Fruit fly (Drosophila melanogaster) whole organism, prepupa: ENCODE measurements around the gene Myt1.

Experiments used
- CG32006 ChIP-seq: fragments of 200-800 bp; sonication (Bioruptor generic); optimal IDR thresholded peaks from 3 replicates; lab custom pipeline; 2017; ENCODE audit warnings: missing biosample characterization, mild to moderate bottlenecking, missing genetic modification characterization
- CG8632 ChIP-seq: fragments of 200-800 bp; sonication (Bioruptor generic); optimal IDR thresholded peaks from 3 replicates; lab custom pipeline; 2016; ENCODE audit warnings: missing biosample characterization, missing genetic modification characterization
- Eip78C ChIP-seq: fragments of 200-800 bp; sonication (Bioruptor generic); peaks from one replicate; lab custom pipeline; 2016; ENCODE audit warnings: missing biosample characterization, missing genetic modification characterization
- Hr39 ChIP-seq: fragments of 200-800 bp; sonication (Bioruptor generic); optimal IDR thresholded peaks from 2 replicates; lab custom pipeline; 2016; ENCODE audit warnings: missing biosample characterization, missing genetic modification characterization

DNA sequence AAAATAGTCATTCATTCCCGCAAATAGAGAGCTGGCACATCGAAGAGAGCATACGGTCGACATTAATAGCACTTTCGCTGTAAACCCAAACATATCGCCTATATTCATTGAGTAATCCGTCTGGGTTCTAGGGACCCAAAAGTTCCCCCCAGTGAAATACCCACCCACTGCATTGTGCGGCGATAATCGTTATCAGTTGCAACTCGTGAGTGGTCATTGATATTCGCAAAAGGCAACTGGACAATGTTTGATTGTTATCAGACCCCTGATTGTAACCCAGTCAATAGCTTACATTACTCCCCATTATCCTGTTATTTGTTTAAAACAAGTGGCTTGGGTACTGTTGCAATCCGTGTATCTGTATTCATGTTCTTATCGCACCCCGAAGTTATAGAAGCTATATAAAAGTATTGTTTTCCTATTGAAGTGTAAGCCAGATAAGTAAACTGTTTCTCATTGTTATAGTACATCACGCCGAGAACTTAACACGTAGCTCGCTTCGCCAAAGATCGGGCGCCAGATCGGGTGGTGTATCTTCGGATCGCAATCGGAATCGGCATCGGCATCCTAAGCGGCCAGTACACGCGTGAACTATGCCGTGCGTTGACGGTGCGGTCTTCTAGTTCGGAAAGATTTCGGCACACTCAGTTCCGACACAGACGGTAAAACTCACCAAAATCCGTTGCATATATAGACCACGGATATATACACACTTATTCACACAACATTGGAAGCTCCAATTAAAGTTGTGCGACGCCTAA, 25.6 kb downstream of the Myt1 start:
- TF ChIP-seq Eip78C (peak; percentile 43), CG32006 (GFP tag; lab: Kevin White, UChicago) (no peak), CG8632 (GFP tag; lab: Kevin White, UChicago) (no peak), Hr39 (GFP tag; lab: Kevin White, UChicago) (no peak)
